Worm (Caenorhabditis elegans) whole organism, young adult: Measurements from ENCODE around the gene T24B8.7.
A peak's percentile ranks its signal among the peaks of the same experiment; 100 is the strongest.

Experiments
- B0019.2 ChIP-seq: fragments of 200-800 bp; sonication (Bioruptor generic); conservative IDR thresholded peaks from 2 replicates; pipeline ENCODE4 v1.3.6; 2022; ENCODE audit warnings: missing genetic modification reagents, missing genetic modification characterization, missing compliant biosample characterization
- B0035.1 ChIP-seq: sonication (generic microtip); optimal IDR thresholded peaks from 2 replicates; lab custom pipeline; 2016; ENCODE audit warnings: missing genetic modification characterization, mild to moderate bottlenecking, missing compliant biosample characterization, missing genotype, missing genetic modification reagents
- B0261.1 ChIP-seq: sonication (generic microtip); optimal IDR thresholded peaks from 2 replicates; lab custom pipeline; 2016; ENCODE audit warnings: mild to moderate bottlenecking, missing genetic modification characterization, moderate library complexity, missing compliant biosample characterization
- B0336.3 ChIP-seq: fragments of 200-800 bp; sonication (Bioruptor generic); IDR thresholded peaks from 2 replicates; pipeline ENCODE4 v1.3.6; 2022; ENCODE audit warnings: missing genetic modification characterization, missing compliant biosample characterization
- C17E4.6 ChIP-seq: fragments of 200-800 bp; sonication (Bioruptor generic); IDR thresholded peaks from 2 replicates; pipeline ENCODE4 v1.3.6; 2022; ENCODE audit warnings: missing genetic modification reagents, missing genetic modification characterization, missing compliant biosample characterization
- F23B12.7 ChIP-seq: sonication (generic microtip); optimal IDR thresholded peaks from 2 replicates; lab custom pipeline; 2017; ENCODE audit warnings: missing genetic modification characterization, mild to moderate bottlenecking, missing compliant biosample characterization, antibody characterized with exemption, moderate library complexity; ENCODE audit not compliant: insufficient read depth
- F33H1.4 ChIP-seq: fragments of 200-800 bp; sonication (Bioruptor generic); IDR thresholded peaks from 2 replicates; pipeline ENCODE4 v1.3.6; 2022; ENCODE audit warnings: missing genetic modification reagents, missing genetic modification characterization, missing compliant biosample characterization
- F55B11.4 ChIP-seq: sonication (generic microtip); optimal IDR thresholded peaks from 2 replicates; lab custom pipeline; 2016; ENCODE audit warnings: missing compliant biosample characterization, missing genetic modification characterization, borderline replicate concordance; ENCODE audit not compliant: insufficient read depth
- T07F8.4 ChIP-seq: sonication (generic microtip); optimal IDR thresholded peaks from 2 replicates; lab custom pipeline; 2016; ENCODE audit warnings: mild to moderate bottlenecking, missing genetic modification characterization, moderate library complexity, missing compliant biosample characterization
- T26A5.8 ChIP-seq: sonication (generic microtip); optimal IDR thresholded peaks from 2 replicates; lab custom pipeline; 2016; ENCODE audit warnings: missing genetic modification characterization, missing compliant biosample characterization
- Y53G8AR.9 ChIP-seq: fragments of 200-800 bp; sonication (Bioruptor generic); conservative IDR thresholded peaks from 2 replicates; pipeline ENCODE4 v1.3.6; 2022; ENCODE audit warnings: missing genetic modification reagents, missing genetic modification characterization, missing compliant biosample characterization
- Y67H2A.10 ChIP-seq: fragments of 200-800 bp; sonication (Bioruptor generic); conservative IDR thresholded peaks from 2 replicates; pipeline ENCODE4 v1.3.6; 2022; ENCODE audit warnings: missing genetic modification reagents, missing genetic modification characterization, missing compliant biosample characterization
- Y79H2A.3 ChIP-seq: fragments of 200-800 bp; sonication (Bioruptor generic); conservative IDR thresholded peaks from 2 replicates; pipeline ENCODE4 v1.3.6; 2022; ENCODE audit warnings: missing genetic modification reagents, missing genetic modification characterization, missing compliant biosample characterization
- ama-1 ChIP-seq, 3 experiments: fragments of 150-350 bp in 1 of 3; sonication (generic microtip) in 2 of 3; optimal IDR thresholded peaks; 2 replicates each; lab custom pipeline; 2014 to 2018; ENCODE audit warnings: missing biosample characterization in 2 of 3, missing genetic modification characterization in 2 of 3, missing genetic modification reagents in 2 of 3
- athp-1 ChIP-seq: sonication (generic microtip); optimal IDR thresholded peaks from 2 replicates; lab custom pipeline; 2017; ENCODE audit warnings: mild to moderate bottlenecking, missing genetic modification characterization, missing compliant biosample characterization
- bed-1 ChIP-seq: fragments of 200-800 bp; sonication (Bioruptor generic); IDR thresholded peaks from 2 replicates; pipeline ENCODE4 v1.3.6; 2022; ENCODE audit warnings: missing genetic modification reagents, missing genetic modification characterization, missing compliant biosample characterization
- bed-2 ChIP-seq: fragments of 200-800 bp; sonication (Bioruptor generic); IDR thresholded peaks from 2 replicates; pipeline ENCODE4 v1.3.6; 2022; ENCODE audit warnings: missing genetic modification reagents, missing genetic modification characterization, missing compliant biosample characterization
- ccch-3 ChIP-seq: fragments of 200-800 bp; sonication (Bioruptor generic); optimal IDR thresholded peaks from 2 replicates; lab custom pipeline; 2018; ENCODE audit warnings: mild to moderate bottlenecking, missing genetic modification characterization, missing compliant biosample characterization
- cebp-1 ChIP-seq, 2 experiments: fragments of 200-800 bp in 1 of 2; sonication (Bioruptor generic) in 1 of 2; sonication (generic microtip) in 1 of 2; IDR thresholded peaks in 1 of 2; optimal IDR thresholded peaks in 1 of 2; 2 replicates each; pipeline versions ENCODE4 v1.3.6 to Lab custom; 2017 to 2022; ENCODE audit warnings: missing compliant biosample characterization in 2 of 2, missing genetic modification characterization in 2 of 2, mild to moderate bottlenecking in 1 of 2, missing genetic modification reagents in 1 of 2, moderate library complexity in 1 of 2
- ceh-100 ChIP-seq: fragments of 200-800 bp; sonication (Bioruptor generic); IDR thresholded peaks from 2 replicates; pipeline ENCODE4 v1.3.6; 2022; ENCODE audit warnings: missing genetic modification reagents, missing genetic modification characterization, missing compliant biosample characterization
- ceh-40 ChIP-seq: fragments of 200-800 bp; sonication (Bioruptor generic); IDR thresholded peaks from 2 replicates; pipeline ENCODE4 v1.3.6; 2022; ENCODE audit warnings: missing genetic modification characterization, missing compliant biosample characterization
- ceh-58 ChIP-seq: fragments of 200-800 bp; sonication (Bioruptor generic); IDR thresholded peaks from 2 replicates; pipeline ENCODE4 v1.3.6; 2022; ENCODE audit warnings: missing genetic modification characterization, missing compliant biosample characterization
- ceh-91 ChIP-seq: fragments of 200-800 bp; sonication (Bioruptor generic); IDR thresholded peaks from 2 replicates; pipeline ENCODE4 v1.3.6; 2022; ENCODE audit warnings: missing genetic modification reagents, missing genetic modification characterization, missing compliant biosample characterization
- hmg-1.2 ChIP-seq: fragments of 200-800 bp; sonication (Bioruptor generic); IDR thresholded peaks from 2 replicates; pipeline ENCODE4 v1.3.6; 2022; ENCODE audit warnings: missing genetic modification reagents, missing genetic modification characterization, missing compliant biosample characterization
- let-607 ChIP-seq, 2 experiments: fragments of 200-800 bp in 1 of 2; sonication (Bioruptor generic) in 1 of 2; sonication (generic microtip) in 1 of 2; optimal IDR thresholded peaks; 2 replicates each; lab custom pipeline; 2016 to 2018; ENCODE audit warnings: mild to moderate bottlenecking in 2 of 2, missing compliant biosample characterization in 2 of 2, missing genetic modification characterization in 2 of 2, moderate library complexity in 2 of 2, missing genotype in 1 of 2
- lin-54 ChIP-seq: fragments of 200-800 bp; sonication (Bioruptor generic); optimal IDR thresholded peaks from 2 replicates; lab custom pipeline; 2018; ENCODE audit warnings: mild to moderate bottlenecking, missing genetic modification characterization, missing compliant biosample characterization
- madf-10 ChIP-seq: sonication (generic microtip); optimal IDR thresholded peaks from 2 replicates; lab custom pipeline; 2016; ENCODE audit warnings: mild to moderate bottlenecking, missing genetic modification characterization, missing compliant biosample characterization
- mes-4 ChIP-seq: sonication (generic microtip); optimal IDR thresholded peaks from 2 replicates; lab custom pipeline; 2016; ENCODE audit warnings: missing genotype, missing genetic modification characterization, missing compliant biosample characterization
- mxl-1 ChIP-seq: sonication (generic microtip); optimal IDR thresholded peaks from 2 replicates; lab custom pipeline; 2016; ENCODE audit warnings: missing genetic modification characterization, missing compliant biosample characterization
- nfyb-1 ChIP-seq: fragments of 200-800 bp; sonication (Bioruptor generic); IDR thresholded peaks from 2 replicates; pipeline ENCODE4 v1.3.6; 2022; ENCODE audit warnings: missing genetic modification reagents, missing genetic modification characterization, missing compliant biosample characterization
- nhr-120 ChIP-seq: fragments of 200-800 bp; sonication (Bioruptor generic); IDR thresholded peaks from 2 replicates; pipeline ENCODE4 v1.3.6; 2022; ENCODE audit warnings: missing genetic modification characterization, missing compliant biosample characterization
- nhr-27 ChIP-seq: fragments of 200-800 bp; sonication (Bioruptor generic); optimal IDR thresholded peaks from 2 replicates; lab custom pipeline; 2018; ENCODE audit warnings: mild to moderate bottlenecking, missing genetic modification characterization, moderate library complexity, missing compliant biosample characterization
- nhr-80 ChIP-seq: sonication (generic microtip); optimal IDR thresholded peaks from 2 replicates; lab custom pipeline; 2016; ENCODE audit warnings: missing genetic modification characterization, missing compliant biosample characterization
- rec-8 ChIP-seq, 2 experiments: sonication (generic microtip); optimal IDR thresholded peaks; 2 replicates each; lab custom pipeline; 2016; ENCODE audit warnings: mild to moderate bottlenecking in 2 of 2, missing genetic modification characterization in 2 of 2, missing genetic modification reagents in 2 of 2, missing genotype in 2 of 2, missing biosample characterization in 1 of 2, missing compliant biosample characterization in 1 of 2, moderate library complexity in 1 of 2
- repo-1 ChIP-seq: sonication (generic microtip); optimal IDR thresholded peaks from 2 replicates; lab custom pipeline; 2017; ENCODE audit warnings: mild to moderate bottlenecking, missing genetic modification characterization, missing compliant biosample characterization
- sdz-38 ChIP-seq: sonication (generic microtip); optimal IDR thresholded peaks from 2 replicates; lab custom pipeline; 2016; ENCODE audit warnings: missing genotype, missing genetic modification characterization, missing compliant biosample characterization
- sptf-2 ChIP-seq: fragments of 200-800 bp; sonication (Bioruptor generic); optimal IDR thresholded peaks from 2 replicates; lab custom pipeline; 2018; ENCODE audit warnings: mild to moderate bottlenecking, missing genetic modification characterization, missing compliant biosample characterization
- tlf-1 ChIP-seq: fragments of 200-800 bp; sonication (Bioruptor generic); optimal IDR thresholded peaks from 2 replicates; lab custom pipeline; 2018; ENCODE audit warnings: mild to moderate bottlenecking, missing genetic modification characterization, missing compliant biosample characterization
- zfh-2 ChIP-seq: fragments of 200-800 bp; sonication (Bioruptor generic); conservative IDR thresholded peaks from 2 replicates; pipeline ENCODE4 v1.3.6; 2022; ENCODE audit warnings: missing genetic modification reagents, missing genetic modification characterization, missing compliant biosample characterization
- ztf-18 ChIP-seq: sonication (generic microtip); optimal IDR thresholded peaks from 2 replicates; lab custom pipeline; 2016; ENCODE audit warnings: missing genotype, mild to moderate bottlenecking, missing genetic modification characterization, missing compliant biosample characterization

T24B8.7 gene

ce11 chrII:9097302-9097701, 43.8 kb upstream of the T24B8.7 start (continued):
- TF ChIP-seq Y53G8AR.9 (GFP tag; lab: Robert Waterston, UW) (no peak), nfyb-1 (GFP tag; lab: Robert Waterston, UW) (no peak), bed-2 (no peak), bed-1 (GFP tag; lab: Robert Waterston, UW) (no peak)

- no peak for TF ChIP-seq ama-1 (optimal IDR thresholded peaks at IDR 0.05; lab: Kevin White, UChicago)
- TF ChIP-seq ama-1 (GFP tag; optimal IDR thresholded peaks at IDR 0.05; lab: Kevin White, UChicago): no peak
- TF ChIP-seq cebp-1 (GFP tag; IDR thresholded peaks at IDR 0.05; lab: Robert Waterston, UW): no peak
- no peak for TF ChIP-seq cebp-1 (tag; optimal IDR thresholded peaks at IDR 0.05; lab: Kevin White, UChicago)
- TF ChIP-seq sptf-2 (GFP tag; lab: Kevin White, UChicago): no peak
- no peak for TF ChIP-seq C17E4.6 (GFP tag; lab: Robert Waterston, UW)
- no peak for TF ChIP-seq T07F8.4 (tag; lab: Kevin White, UChicago)
- TF ChIP-seq nhr-80 (tag; lab: Kevin White, UChicago): peak; percentile 80
- TF ChIP-seq tlf-1 (GFP tag; lab: Kevin White, UChicago): no peak
- no peak for TF ChIP-seq ceh-91 (GFP tag; lab: Robert Waterston, UW)
- TF ChIP-seq F55B11.4 (tag; lab: Kevin White, UChicago): no peak
- TF ChIP-seq ztf-18 (tag; lab: Kevin White, UChicago): peak; percentile 0
Measured at ce11 chrII:9094247-9094790, 40.9 kb upstream of the T24B8.7 start.

ce11 chrII:9093584-9093983, 40.1 kb upstream of the T24B8.7 start, which contains the start of gene C07H4.1:
TSS of gene C07H4.1 (minus strand) at chrII:9093684.
- TF ChIP-seq Y53G8AR.9 (GFP tag; lab: Robert Waterston, UW): no peak
- no peak for TF ChIP-seq B0019.2 (GFP tag; lab: Robert Waterston, UW)
- TF ChIP-seq sptf-2 (GFP tag; lab: Kevin White, UChicago): no peak
- TF ChIP-seq nfyb-1 (GFP tag; lab: Robert Waterston, UW): no peak
- no peak for TF ChIP-seq F33H1.4
- no peak for TF ChIP-seq Y79H2A.3 (GFP tag; lab: Robert Waterston, UW)
- TF ChIP-seq rec-8 (tag; optimal IDR thresholded peaks at IDR 0.05; lab: Kevin White, UChicago): no peak
- no peak for TF ChIP-seq mxl-1 (tag; lab: Kevin White, UChicago)
- TF ChIP-seq nhr-27 (tag; lab: Kevin White, UChicago): no peak
- TF ChIP-seq repo-1 (tag; lab: Kevin White, UChicago): no peak
- no peak for TF ChIP-seq ztf-18 (tag; lab: Kevin White, UChicago)
- TF ChIP-seq Y67H2A.10: no peak
- TF ChIP-seq, all 124 proteins: peak for 0

- TF ChIP-seq hmg-1.2 (GFP tag; lab: Robert Waterston, UW) (no peak), F33H1.4 (no peak), B0035.1 (tag; lab: Kevin White, UChicago) (no peak), nhr-80 (tag; lab: Kevin White, UChicago) (peak; percentile 80), lin-54 (GFP tag; lab: Kevin White, UChicago) (no peak)
Measured at ce11 chrII:9092910-9093309, 39.4 kb upstream of the T24B8.7 start.

- no peak for TF ChIP-seq sdz-38 (tag; lab: Kevin White, UChicago)
- no peak for TF ChIP-seq B0261.1 (tag; lab: Kevin White, UChicago)
- TF ChIP-seq mes-4: no peak
- no peak for TF ChIP-seq B0336.3
- TF ChIP-seq T26A5.8 (tag; lab: Kevin White, UChicago): no peak
- TF ChIP-seq ceh-40 (GFP tag; lab: Robert Waterston, UW): no peak
- TF ChIP-seq ceh-58: no peak
- no peak for TF ChIP-seq let-607 (tag; optimal IDR thresholded peaks at IDR 0.05; lab: Kevin White, UChicago)
- no peak for TF ChIP-seq nhr-120 (GFP tag; lab: Robert Waterston, UW)
- TF ChIP-seq ceh-100: no peak
- no peak for TF ChIP-seq madf-10 (tag; lab: Kevin White, UChicago)
- no peak for TF ChIP-seq F23B12.7 (tag; lab: Kevin White, UChicago)
- TF ChIP-seq B0019.2 (GFP tag; lab: Robert Waterston, UW): no peak
- no peak for TF ChIP-seq zfh-2
- TF ChIP-seq athp-1 (tag; lab: Kevin White, UChicago): no peak
- TF ChIP-seq ztf-18 (tag; lab: Kevin White, UChicago): no peak
- no peak for TF ChIP-seq ccch-3 (GFP tag; lab: Kevin White, UChicago)
Measured at ce11 chrII:9086308-9086707, 32.8 kb upstream of the T24B8.7 start, which contains the start of gene hlh-3. TSS of gene hlh-3 (plus strand) at chrII:9086608.
